Worm (Caenorhabditis elegans) whole organism, L1 larva: ENCODE data around the gene nspb-3.

ENCODE experiments used
- fkh-4 ChIP-seq: sonication (generic microtip); optimal IDR thresholded peaks from 2 replicates; lab custom pipeline; 2016; ENCODE audit warnings: missing compliant biosample characterization, missing genetic modification characterization, borderline replicate concordance
- nhr-28 ChIP-seq: fragments of 150-350 bp; optimal IDR thresholded peaks from 2 replicates; lab custom pipeline; 2014; ENCODE audit warnings: missing biosample characterization, missing genetic modification characterization
- unc-62 ChIP-seq: fragments of 150-350 bp; optimal IDR thresholded peaks from 2 replicates; lab custom pipeline; 2014; ENCODE audit warnings: missing biosample characterization, missing genetic modification reagents, missing genetic modification characterization

ce11 chrIV:6554865-6555264, 39.9 kb downstream of the nspb-3 start:
- TF ChIP-seq nhr-28 (tag; lab: Kevin White, UChicago) (no peak), fkh-4 (tag; lab: Kevin White, UChicago) (no peak), unc-62 (GFP tag; lab: Kevin White, UChicago) (no peak)
